Fruit fly (Drosophila melanogaster) whole organism, embryonic: Measurements from ENCODE around the gene CG15353.
A peak's percentile ranks its signal among the peaks of the same experiment; 100 is the strongest.

Source experiments
- Abd-B ChIP-seq: fragments of 200-800 bp; sonication (Bioruptor generic); optimal IDR thresholded peaks from 2 replicates; lab custom pipeline; 2018; ENCODE audit warnings: missing biosample characterization, mild to moderate bottlenecking, missing genetic modification characterization, moderate library complexity
- Awh ChIP-seq: fragments of 200-800 bp; sonication (Bioruptor generic); IDR thresholded peaks from 2 replicates; pipeline ENCODE4, ENCODE4 v1.3.6; 2022; ENCODE audit warnings: missing biosample characterization, missing genetic modification characterization
- CG10267 ChIP-seq: fragments of 200-800 bp; sonication (Bioruptor generic); optimal IDR thresholded peaks from 2 replicates; lab custom pipeline; 2018; ENCODE audit warnings: missing biosample characterization, mild to moderate bottlenecking, missing genetic modification characterization, moderate library complexity
- CG11504 ChIP-seq: fragments of 200-800 bp; sonication (Bioruptor generic); optimal IDR thresholded peaks from 3 replicates; lab custom pipeline; 2019; ENCODE audit warnings: missing biosample characterization, mild to moderate bottlenecking, missing genetic modification characterization, moderate library complexity
- CG11560 ChIP-seq: fragments of 200-800 bp; sonication (Bioruptor generic); IDR thresholded peaks from 3 replicates; pipeline ENCODE4 v1.3.6; 2022; ENCODE audit warnings: missing biosample characterization, missing genetic modification characterization
- CG12769 ChIP-seq: fragments of 200-800 bp; sonication (Bioruptor generic); optimal IDR thresholded peaks from 2 replicates; lab custom pipeline; 2019; ENCODE audit warnings: missing biosample characterization, mild to moderate bottlenecking, missing genetic modification characterization, moderate library complexity
- CG12942 ChIP-seq: fragments of 200-800 bp; sonication (Bioruptor generic); optimal IDR thresholded peaks from 3 replicates; lab custom pipeline; 2016; ENCODE audit warnings: missing biosample characterization, missing genetic modification characterization
- CG13296 ChIP-seq: fragments of 200-800 bp; sonication (Bioruptor generic); optimal IDR thresholded peaks from 3 replicates; lab custom pipeline; 2018; ENCODE audit warnings: missing biosample characterization, mild to moderate bottlenecking, missing genetic modification characterization
- CG13424 ChIP-seq: fragments of 200-800 bp; sonication (Bioruptor generic); optimal IDR thresholded peaks from 2 replicates; lab custom pipeline; 2019; ENCODE audit warnings: missing biosample characterization, mild to moderate bottlenecking, missing genetic modification characterization, moderate library complexity
- CG14667 ChIP-seq: fragments of 200-800 bp; sonication (Bioruptor generic); IDR thresholded peaks from 2 replicates; pipeline ENCODE4 v1.3.6; 2022; ENCODE audit warnings: missing biosample characterization, missing genetic modification characterization
- CG15269 ChIP-seq: fragments of 200-800 bp; sonication (Bioruptor generic); optimal IDR thresholded peaks from 2 replicates; lab custom pipeline; 2018; ENCODE audit warnings: missing biosample characterization, mild to moderate bottlenecking, missing genetic modification characterization, moderate library complexity
- CG1529 ChIP-seq: fragments of 200-800 bp; sonication (Bioruptor generic); optimal IDR thresholded peaks from 3 replicates; lab custom pipeline; 2018; ENCODE audit warnings: missing biosample characterization, missing genetic modification characterization
- CG17361 ChIP-seq: fragments of 200-800 bp; sonication (Bioruptor generic); IDR thresholded peaks from 3 replicates; pipeline ENCODE4 v1.3.6; 2022; ENCODE audit warnings: missing biosample characterization, missing genetic modification characterization
- CG1792 ChIP-seq: fragments of 200-800 bp; sonication (Bioruptor generic); optimal IDR thresholded peaks from 2 replicates; lab custom pipeline; 2016; ENCODE audit warnings: missing biosample characterization, missing genetic modification characterization
- CG2120 ChIP-seq: fragments of 200-800 bp; sonication (Bioruptor generic); optimal IDR thresholded peaks from 3 replicates; lab custom pipeline; 2016; ENCODE audit warnings: missing biosample characterization, missing genetic modification characterization
- CG2875 ChIP-seq: fragments of 200-800 bp; sonication (Bioruptor generic); optimal IDR thresholded peaks from 2 replicates; lab custom pipeline; 2017; ENCODE audit warnings: missing biosample characterization, mild to moderate bottlenecking, missing genetic modification characterization, missing genetic modification reagents
- CG32767 ChIP-seq: fragments of 200-800 bp; sonication (Bioruptor generic); IDR thresholded peaks from 2 replicates; pipeline ENCODE4 v1.3.6; 2022; ENCODE audit warnings: missing biosample characterization, missing genetic modification characterization
- CG3995 ChIP-seq: fragments of 200-800 bp; sonication (Bioruptor generic); optimal IDR thresholded peaks from 3 replicates; lab custom pipeline; 2016; ENCODE audit warnings: missing biosample characterization, missing genetic modification characterization
- CG4282 ChIP-seq: fragments of 200-800 bp; sonication (Bioruptor generic); optimal IDR thresholded peaks from 2 replicates; lab custom pipeline; 2016; ENCODE audit warnings: missing biosample characterization, missing genetic modification characterization
- CG5180 ChIP-seq: fragments of 200-800 bp; sonication (Bioruptor generic); optimal IDR thresholded peaks from 3 replicates; lab custom pipeline; 2017; ENCODE audit warnings: missing biosample characterization, missing genetic modification characterization, mild to moderate bottlenecking, moderate library complexity, missing genetic modification reagents
- CG6683 ChIP-seq: fragments of 200-800 bp; sonication (Bioruptor generic); optimal IDR thresholded peaks from 2 replicates; lab custom pipeline; 2017; ENCODE audit warnings: missing biosample characterization, mild to moderate bottlenecking, missing genetic modification characterization, missing genetic modification reagents
- CG6765 ChIP-seq: fragments of 200-800 bp; sonication (Bioruptor generic); optimal IDR thresholded peaks from 3 replicates; lab custom pipeline; 2017; ENCODE audit warnings: missing biosample characterization, mild to moderate bottlenecking, missing genetic modification characterization
- CG8388 ChIP-seq: fragments of 200-800 bp; sonication (Bioruptor generic); optimal IDR thresholded peaks from 2 replicates; lab custom pipeline; 2019; ENCODE audit warnings: missing biosample characterization, mild to moderate bottlenecking, missing genetic modification characterization, moderate library complexity
- Dref ChIP-seq: fragments of 200-800 bp; sonication (Bioruptor generic); IDR thresholded peaks from 2 replicates; pipeline ENCODE4 v1.3.6; 2022; ENCODE audit warnings: missing biosample characterization, missing genetic modification characterization
- Eip74EF ChIP-seq, 2 experiments: fragments of 200-800 bp in 1 of 2; fragments of >200 bp in 1 of 2; sonication (Bioruptor generic) in 1 of 2; optimal IDR thresholded peaks; 2 replicates each; lab custom pipeline; 2017 to 2019; ENCODE audit warnings: missing biosample characterization in 2 of 2, missing genetic modification characterization in 2 of 2, mild to moderate bottlenecking in 1 of 2, moderate library complexity in 1 of 2
- Ets65A ChIP-seq: fragments of 200-800 bp; sonication (Bioruptor generic); peaks from one replicate; lab custom pipeline; 2016; ENCODE audit warnings: missing biosample characterization, missing genetic modification characterization
- H15 ChIP-seq: fragments of 200-800 bp; sonication (Bioruptor generic); IDR thresholded peaks from 3 replicates; pipeline ENCODE4 v1.3.6; 2022; ENCODE audit warnings: missing biosample characterization, missing genetic modification characterization
- NC2α ChIP-seq: fragments of 200-800 bp; sonication (Bioruptor generic); optimal IDR thresholded peaks from 2 replicates; lab custom pipeline; 2016; ENCODE audit warnings: missing biosample characterization, missing genetic modification characterization
- Sry-δ ChIP-seq: fragments of 200-800 bp; sonication (Bioruptor generic); optimal IDR thresholded peaks from 2 replicates; lab custom pipeline; 2016; ENCODE audit warnings: missing biosample characterization, missing genetic modification characterization
- Xrp1 ChIP-seq: fragments of 200-800 bp; sonication (Bioruptor generic); IDR thresholded peaks from 2 replicates; pipeline ENCODE4 v1.3.6; 2022; ENCODE audit warnings: missing biosample characterization, missing genetic modification characterization
- br ChIP-seq: fragments of >200 bp; optimal IDR thresholded peaks from 2 replicates; lab custom pipeline; 2017
- cad ChIP-seq: fragments of >200 bp; optimal IDR thresholded peaks from 2 replicates; lab custom pipeline; 2017; ENCODE audit warnings: missing biosample characterization, missing genetic modification characterization
- caup ChIP-seq: fragments of 200-800 bp; sonication (Bioruptor generic); optimal IDR thresholded peaks from 3 replicates; lab custom pipeline; 2017; ENCODE audit warnings: missing biosample characterization, mild to moderate bottlenecking, missing genetic modification characterization, moderate library complexity; ENCODE audit not compliant: severe bottlenecking
- disco-r ChIP-seq: fragments of 200-800 bp; sonication (Bioruptor generic); optimal IDR thresholded peaks from 2 replicates; lab custom pipeline; 2016; ENCODE audit warnings: missing biosample characterization, missing genetic modification characterization
- dmrt99B ChIP-seq: fragments of 200-800 bp; sonication (Bioruptor generic); optimal IDR thresholded peaks from 2 replicates; lab custom pipeline; 2018; ENCODE audit warnings: missing biosample characterization, mild to moderate bottlenecking, missing genetic modification characterization, moderate library complexity
- fu2 ChIP-seq: fragments of 200-800 bp; sonication (Bioruptor generic); optimal IDR thresholded peaks from 2 replicates; lab custom pipeline; 2016; ENCODE audit warnings: missing biosample characterization, missing genetic modification characterization
- gem ChIP-seq: fragments of 200-800 bp; sonication (Bioruptor generic); optimal IDR thresholded peaks from 2 replicates; lab custom pipeline; 2019; ENCODE audit warnings: missing biosample characterization, mild to moderate bottlenecking, missing genetic modification characterization, moderate library complexity
- gsb-n ChIP-seq: fragments of 200-800 bp; sonication (Bioruptor generic); optimal IDR thresholded peaks from 3 replicates; lab custom pipeline; 2018; ENCODE audit warnings: missing biosample characterization, mild to moderate bottlenecking, missing genetic modification characterization
- hth ChIP-seq: fragments of >200 bp; optimal IDR thresholded peaks from 2 replicates; lab custom pipeline; 2017; ENCODE audit warnings: inconsistent platforms
- kah ChIP-seq: fragments of 200-800 bp; sonication (Bioruptor generic); optimal IDR thresholded peaks from 2 replicates; lab custom pipeline; 2018; ENCODE audit warnings: missing biosample characterization, mild to moderate bottlenecking, missing genetic modification characterization
- kay ChIP-seq: fragments of 200-800 bp; sonication (Bioruptor generic); optimal IDR thresholded peaks from 2 replicates; lab custom pipeline; 2016; ENCODE audit warnings: missing biosample characterization, missing genetic modification characterization
- p53 ChIP-seq: fragments of 200-800 bp; sonication (Bioruptor generic); optimal IDR thresholded peaks from 2 replicates; lab custom pipeline; 2016; ENCODE audit warnings: missing biosample characterization, missing genetic modification characterization
- peb ChIP-seq: fragments of 200-800 bp; sonication (Bioruptor generic); IDR thresholded peaks from 2 replicates; pipeline ENCODE4 v1.3.6; 2022; ENCODE audit warnings: missing biosample characterization, missing genetic modification characterization
- pros ChIP-seq: fragments of 200-800 bp; sonication (Bioruptor generic); optimal IDR thresholded peaks from 3 replicates; lab custom pipeline; 2019; ENCODE audit warnings: missing biosample characterization, mild to moderate bottlenecking, missing genetic modification characterization, moderate library complexity
- schlank ChIP-seq: fragments of 200-800 bp; sonication (Bioruptor generic); optimal IDR thresholded peaks from 2 replicates; lab custom pipeline; 2018; ENCODE audit warnings: missing biosample characterization, mild to moderate bottlenecking, missing genetic modification characterization
- sens-2 ChIP-seq: fragments of 200-800 bp; sonication (Bioruptor generic); IDR thresholded peaks from 2 replicates; pipeline ENCODE4 v1.3.6; 2022; ENCODE audit warnings: missing biosample characterization, missing genetic modification characterization
- tap ChIP-seq: fragments of 200-800 bp; optimal IDR thresholded peaks from 3 replicates; lab custom pipeline; 2019; ENCODE audit warnings: missing biosample characterization, mild to moderate bottlenecking, missing genetic modification characterization, moderate library complexity
- unc-4 ChIP-seq: fragments of 200-800 bp; sonication (Bioruptor generic); IDR thresholded peaks from 2 replicates; pipeline ENCODE4 v1.3.6; 2022; ENCODE audit warnings: missing biosample characterization, missing genetic modification characterization; ENCODE audit not compliant: partially characterized antibody
- zf30C ChIP-seq: fragments of 200-800 bp; sonication (Bioruptor generic); optimal IDR thresholded peaks from 3 replicates; lab custom pipeline; 2018; ENCODE audit warnings: missing biosample characterization, mild to moderate bottlenecking, missing genetic modification characterization
- zfh1 ChIP-seq: fragments of 200-800 bp; sonication (Bioruptor generic); IDR thresholded peaks from 3 replicates; pipeline ENCODE4 v1.3.6; 2022; ENCODE audit warnings: missing biosample characterization, missing genetic modification characterization

Gene CG15353

DNA sequence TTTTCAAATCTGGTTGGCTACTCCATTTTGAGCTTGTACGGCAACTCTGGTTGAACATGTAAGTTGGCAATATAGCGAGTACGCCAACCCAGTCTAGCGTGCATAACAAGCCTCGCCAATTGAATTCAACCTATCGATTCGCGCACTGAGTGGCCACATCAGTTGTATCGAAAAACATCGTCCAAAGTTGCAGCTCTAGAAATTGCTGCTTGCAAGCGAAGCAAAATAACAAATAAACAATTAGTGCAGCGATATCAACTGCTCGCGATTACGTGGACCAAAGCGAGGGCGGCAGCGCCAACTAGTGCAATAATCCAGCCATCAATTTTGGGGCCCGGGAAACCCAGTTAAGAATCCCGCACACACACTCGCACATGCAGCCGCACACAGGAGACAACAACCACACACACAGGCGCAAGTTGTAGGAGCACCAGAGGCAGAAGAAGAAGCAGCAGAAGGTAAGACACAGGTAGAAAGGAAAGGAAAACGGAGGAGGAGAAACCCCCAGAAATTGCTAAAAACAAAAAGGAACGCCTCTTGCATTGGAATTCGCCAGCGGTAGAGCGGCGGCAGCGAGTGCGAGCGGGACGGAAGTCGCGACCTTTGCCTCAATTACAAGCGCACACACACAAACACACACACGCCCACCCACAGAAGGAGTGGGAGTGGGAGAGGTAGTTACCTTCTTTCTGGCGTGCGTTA lies 30.7 kb upstream of the CG15353 start (continued):
- TF ChIP-seq sens-2 (no peak), Abd-B (GFP tag; lab: Kevin White, UChicago) (peak; percentile 62), NC2α (no peak), peb (no peak), Eip74EF (GFP tag; optimal IDR thresholded peaks at IDR 0.05; lab: Kevin White, UChicago) (no peak), CG32767 (GFP tag; lab: Robert Waterston, UW) (no peak), Xrp1 (no peak), CG13424 (tag; lab: Kevin White, UChicago) (no peak), unc-4 (GFP tag; lab: Robert Waterston, UW) (peak; percentile 93), dmrt99B (tag; lab: Kevin White, UChicago) (no peak), CG4282 (GFP tag; lab: Kevin White, UChicago) (no peak), CG3995 (GFP tag; lab: Kevin White, UChicago) (no peak), CG2875 (no peak), Sry-δ (GFP tag; lab: Kevin White, UChicago) (peak; percentile 100), H15 (GFP tag; lab: Robert Waterston, UW) (no peak), gsb-n (peak; percentile 59), pros (GFP tag; lab: Kevin White, UChicago) (no peak), CG1529 (GFP tag; lab: Kevin White, UChicago) (no peak), CG12942 (no peak), Ets65A (GFP tag; lab: Kevin White, UChicago) (peak; percentile 96), CG12769 (tag; lab: Kevin White, UChicago) (peak; percentile 55), gem (no peak), kay (GFP tag; lab: Kevin White, UChicago) (no peak), kah (GFP tag; lab: Kevin White, UChicago) (no peak), CG8388 (GFP tag; lab: Kevin White, UChicago) (no peak), CG14667 (GFP tag; lab: Robert Waterston, UW) (no peak), disco-r (GFP tag; lab: Kevin White, UChicago) (no peak), caup (GFP tag; lab: Kevin White, UChicago) (peak; percentile 15), CG2120 (GFP tag; lab: Kevin White, UChicago) (peak; percentile 39), CG17361 (GFP tag; lab: Robert Waterston, UW) (0 out of 3 replicates have a peak, but pooled peaks have one; percentile 28), CG6765 (GFP tag; lab: Kevin White, UChicago) (no peak), tap (tag; lab: Kevin White, UChicago) (no peak), CG11560 (tag; lab: Robert Waterston, UW) (peak; percentile 62; the same call in 2 of the 3 replicates), hth (no peak), schlank (tag; lab: Kevin White, UChicago) (no peak), CG6683 (GFP tag; lab: Kevin White, UChicago) (no peak), fu2 (GFP tag; lab: Kevin White, UChicago) (no peak), zfh1 (GFP tag; lab: Robert Waterston, UW) (0 out of 3 replicates have a peak, but pooled peaks have one; percentile 11), cad (no peak), CG15269 (tag; lab: Kevin White, UChicago) (no peak), p53 (GFP tag; lab: Kevin White, UChicago) (peak; percentile 79), CG10267 (tag; lab: Kevin White, UChicago) (peak; percentile 59), Awh (GFP tag; lab: Robert Waterston, UW) (no peak), br (lab: Kevin White, UChicago) (no peak), CG11504 (tag; lab: Kevin White, UChicago) (peak; percentile 49), zf30C (GFP tag; lab: Kevin White, UChicago) (no peak), CG13296 (GFP tag; lab: Kevin White, UChicago) (no peak), CG5180 (GFP tag; lab: Kevin White, UChicago) (no peak), Dref (GFP tag; lab: Robert Waterston, UW) (peak; percentile 97), CG1792 (GFP tag; lab: Kevin White, UChicago) (peak; percentile 44)
